Fruit fly (Drosophila melanogaster): ENCODE measurements around the gene CG31683.

DNA sequence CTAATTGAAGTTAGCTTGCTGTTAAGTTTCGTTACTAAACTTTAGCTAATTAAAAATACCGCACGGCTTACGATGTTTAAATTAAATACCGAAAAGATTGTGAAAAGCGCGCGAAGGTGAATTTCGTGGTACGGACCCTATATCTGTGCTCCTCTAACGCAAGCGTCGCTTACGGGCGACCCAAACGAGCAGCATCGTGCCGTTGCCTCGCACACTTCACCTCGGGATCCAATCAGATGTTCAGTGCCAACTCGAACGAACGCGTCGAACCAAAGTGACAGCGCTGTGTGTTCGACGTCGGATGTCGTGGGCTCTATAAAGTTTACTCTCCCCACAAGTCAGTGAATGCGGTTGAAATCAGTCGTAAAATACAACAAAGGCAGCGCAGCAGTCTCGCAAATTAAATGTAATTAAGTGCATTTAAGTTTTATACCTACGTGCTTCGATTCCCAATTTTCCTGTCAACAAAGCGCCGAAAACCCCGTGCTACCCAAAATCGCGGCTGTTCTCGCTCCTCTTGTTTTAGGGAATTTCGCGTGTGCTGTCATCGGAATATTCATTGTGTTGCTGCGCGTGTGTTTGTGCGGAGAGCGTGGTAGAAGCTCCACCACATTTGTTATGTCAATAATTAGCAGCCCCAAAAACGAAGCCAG is 20.9 kb downstream of the CG31683 start:
- no peak for TF ChIP-seq CG8478 (optimal IDR thresholded peaks at IDR 0.05)
- TF ChIP-seq CTCF (optimal IDR thresholded peaks at IDR 0.05) = no peak

Measured in S2 (cell line).